Worm (Caenorhabditis elegans): Measurements from ENCODE around the gene F36H5.17.
"Not testable (repeated sequence)": the region's sequence is repeated elsewhere in the genome, so short reads cannot be mapped to it uniquely, and the experiment has no call there.

The F36H5.17 gene

ce11 chrII:1756072-1756471 lies at the start of gene F36H5.17:
Gene F36H5.17, minus strand, starts transcription at chrII:1756172.
- TF ChIP-seq klf-2 (GFP tag; conservative IDR thresholded peaks at IDR 0.05) (no peak), ztf-29 (GFP tag; IDR thresholded peaks at IDR 0.05) (no peak), cog-1 (tag; optimal IDR thresholded peaks at IDR 0.05) (no peak), ztf-23 (GFP tag; IDR thresholded peaks at IDR 0.05) (no peak), ref-1 (GFP tag; conservative IDR thresholded peaks at IDR 0.05) (no peak), T22C8.4 (GFP tag; IDR thresholded peaks at IDR 0.05) (no peak), flt-1 (GFP tag; IDR thresholded peaks at IDR 0.05) (no peak), tab-1 (GFP tag; IDR thresholded peaks at IDR 0.05) (no peak), med-1 (GFP tag; optimal IDR thresholded peaks at IDR 0.05; ENCODE audit: insufficient read depth) (no peak)

- TF ChIP-seq ztf-29 (GFP tag; IDR thresholded peaks at IDR 0.05) (no peak), cog-1 (tag; optimal IDR thresholded peaks at IDR 0.05) (no peak), klf-2 (GFP tag; conservative IDR thresholded peaks at IDR 0.05) (no peak), tab-1 (GFP tag; IDR thresholded peaks at IDR 0.05) (no peak), med-1 (GFP tag; optimal IDR thresholded peaks at IDR 0.05; ENCODE audit: insufficient read depth) (no peak), ztf-23 (GFP tag; IDR thresholded peaks at IDR 0.05) (no peak), flt-1 (GFP tag; IDR thresholded peaks at IDR 0.05) (no peak), T22C8.4 (GFP tag; IDR thresholded peaks at IDR 0.05) (no peak), ref-1 (GFP tag; conservative IDR thresholded peaks at IDR 0.05) (no peak)
These were observed 32.1 kb upstream of the F36H5.17 start, which contains the start of the genes C08F1.6 and fbxb-13 for ce11 chrII:1788087-1788486. Gene C08F1.6, minus strand, starts transcription at chrII:1788187. Gene fbxb-13, plus strand, starts transcription at chrII:1788277.

ce11 chrII:1787208-1787607 lies 31.2 kb upstream of the F36H5.17 start:
- TF ChIP-seq T22C8.4 (GFP tag; IDR thresholded peaks at IDR 0.05) (no peak), ztf-29 (GFP tag; IDR thresholded peaks at IDR 0.05) (no peak), klf-2 (GFP tag; conservative IDR thresholded peaks at IDR 0.05) (no peak), cog-1 (tag; optimal IDR thresholded peaks at IDR 0.05) (no peak), ref-1 (GFP tag; conservative IDR thresholded peaks at IDR 0.05) (no peak), tab-1 (GFP tag; IDR thresholded peaks at IDR 0.05) (no peak), flt-1 (GFP tag; IDR thresholded peaks at IDR 0.05) (no peak), ztf-23 (GFP tag; IDR thresholded peaks at IDR 0.05) (no peak), med-1 (GFP tag; optimal IDR thresholded peaks at IDR 0.05; ENCODE audit: insufficient read depth) (no peak)

- TF ChIP-seq ztf-29 (GFP tag; IDR thresholded peaks at IDR 0.05) (no peak), ztf-23 (GFP tag; IDR thresholded peaks at IDR 0.05) (no peak), klf-2 (GFP tag; conservative IDR thresholded peaks at IDR 0.05) (no peak), ref-1 (GFP tag; conservative IDR thresholded peaks at IDR 0.05) (no peak), flt-1 (GFP tag; IDR thresholded peaks at IDR 0.05) (no peak), cog-1 (tag; optimal IDR thresholded peaks at IDR 0.05) (no peak), med-1 (GFP tag; optimal IDR thresholded peaks at IDR 0.05; ENCODE audit: insufficient read depth) (no peak), T22C8.4 (GFP tag; IDR thresholded peaks at IDR 0.05) (no peak), tab-1 (GFP tag; IDR thresholded peaks at IDR 0.05) (no peak)
These were observed 30.2 kb upstream of the F36H5.17 start, which contains the start of gene C08F1.10 for ce11 chrII:1786209-1786608. Gene C08F1.10, minus strand, starts transcription at chrII:1786309.

- TF ChIP-seq med-1 (GFP tag; optimal IDR thresholded peaks at IDR 0.05; ENCODE audit: insufficient read depth) (no peak), ref-1 (GFP tag; conservative IDR thresholded peaks at IDR 0.05) (no peak), flt-1 (GFP tag; IDR thresholded peaks at IDR 0.05) (no peak), T22C8.4 (GFP tag; IDR thresholded peaks at IDR 0.05) (no peak), klf-2 (GFP tag; conservative IDR thresholded peaks at IDR 0.05) (no peak), ztf-23 (GFP tag; IDR thresholded peaks at IDR 0.05) (no peak)
These were observed 28.8 kb upstream of the F36H5.17 start, which contains the start of gene C08F1.11 for ce11 chrII:1784799-1785198. Gene C08F1.11, minus strand, starts transcription at chrII:1784899.

ce11 chrII:1782474-1782873 lies 26.5 kb upstream of the F36H5.17 start, which contains the start of gene math-4:
Gene math-4, minus strand, starts transcription at chrII:1782574.
- TF ChIP-seq flt-1 (GFP tag; IDR thresholded peaks at IDR 0.05) (no peak), cog-1 (tag; optimal IDR thresholded peaks at IDR 0.05) (no peak), ztf-29 (GFP tag; IDR thresholded peaks at IDR 0.05) (no peak), med-1 (GFP tag; optimal IDR thresholded peaks at IDR 0.05; ENCODE audit: insufficient read depth) (no peak), T22C8.4 (GFP tag; IDR thresholded peaks at IDR 0.05) (no peak), ref-1 (GFP tag; conservative IDR thresholded peaks at IDR 0.05) (no peak), tab-1 (GFP tag; IDR thresholded peaks at IDR 0.05) (no peak)

DNA sequence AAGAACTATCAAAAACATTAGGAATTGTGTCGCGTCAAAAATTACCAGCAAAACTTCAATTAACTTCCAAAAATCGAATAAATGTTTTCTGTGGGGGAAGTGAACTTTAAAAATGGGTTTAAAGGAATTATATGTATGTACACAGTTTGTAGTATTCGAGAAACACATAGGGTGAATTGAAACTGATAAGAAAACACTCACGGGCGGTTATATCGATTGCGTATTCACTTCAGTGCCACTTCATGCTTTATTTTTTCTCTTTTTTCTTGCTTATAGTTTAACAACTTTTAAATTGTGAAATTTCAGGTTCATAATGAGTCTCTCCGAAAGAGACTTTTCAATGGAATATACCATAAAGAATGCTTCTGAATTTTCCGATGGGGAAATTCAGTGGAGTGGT lies 19.3 kb upstream of the F36H5.17 start, which contains the start of gene F36H5.14:
TSS of gene F36H5.14 (plus strand) at position 301 of the 400 bp plus-strand sequence.
- not testable (repeated sequence) for TF ChIP-seq cog-1 (tag; optimal IDR thresholded peaks at IDR 0.05); flt-1 (GFP tag; IDR thresholded peaks at IDR 0.05); ztf-23 (GFP tag; IDR thresholded peaks at IDR 0.05)

ce11 chrII:1771785-1772184 lies 15.8 kb upstream of the F36H5.17 start, which contains the start of gene math-3:
Gene math-3, plus strand, starts transcription at chrII:1772085.
- TF ChIP-seq T22C8.4 (GFP tag; IDR thresholded peaks at IDR 0.05), result no peak

DNA sequence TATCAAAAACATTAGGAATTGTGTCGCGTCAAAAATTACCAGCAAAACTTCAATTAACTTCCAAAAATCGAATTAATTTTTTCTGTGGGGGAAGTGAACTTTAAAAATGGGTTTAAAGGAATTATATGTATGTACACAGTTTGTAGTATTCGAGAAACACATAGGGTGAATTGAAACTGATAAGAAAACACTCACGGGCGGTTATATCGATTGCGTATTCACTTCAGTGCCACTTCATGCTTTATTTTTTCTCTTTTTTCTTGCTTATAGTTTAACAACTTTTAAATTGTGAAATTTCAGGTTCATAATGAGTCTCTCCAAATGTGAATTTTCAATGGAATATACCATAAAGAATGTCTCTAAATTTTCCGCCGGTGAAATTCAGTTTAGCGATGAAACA lies 15.4 kb upstream of the F36H5.17 start, which contains the start of gene math-26:
TSS of gene math-26 (plus strand) at position 301 of the 400 bp plus-strand sequence.
- TF ChIP-seq ref-1 (GFP tag; conservative IDR thresholded peaks at IDR 0.05); T22C8.4 (GFP tag; IDR thresholded peaks at IDR 0.05); med-1 (GFP tag; optimal IDR thresholded peaks at IDR 0.05; ENCODE audit: insufficient read depth): not testable (repeated sequence)

DNA sequence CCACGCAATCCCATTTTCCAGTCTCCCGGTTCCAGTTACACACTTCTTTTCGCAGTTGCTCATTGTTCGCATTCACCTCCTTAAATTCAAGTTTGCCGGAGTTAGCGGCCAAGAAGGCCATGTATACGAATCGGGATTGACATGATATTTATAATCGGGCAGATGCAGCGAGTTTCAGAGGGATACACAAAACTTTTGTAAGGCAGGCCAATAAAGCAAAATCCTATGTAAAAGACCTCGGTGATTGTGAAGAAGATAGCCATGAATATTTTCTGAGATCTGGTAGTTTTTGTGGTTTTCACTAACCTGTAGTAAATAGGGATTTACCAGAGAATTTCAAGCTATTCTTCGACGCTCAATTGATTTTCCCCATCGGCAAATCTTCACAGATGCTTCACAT lies 10.7 kb upstream of the F36H5.17 start:
- TF ChIP-seq ref-1 (GFP tag; conservative IDR thresholded peaks at IDR 0.05) (no peak), flt-1 (GFP tag; IDR thresholded peaks at IDR 0.05) (no peak), ztf-23 (GFP tag; IDR thresholded peaks at IDR 0.05) (no peak), klf-2 (GFP tag; conservative IDR thresholded peaks at IDR 0.05) (no peak), ztf-29 (GFP tag; IDR thresholded peaks at IDR 0.05) (no peak), med-1 (GFP tag; optimal IDR thresholded peaks at IDR 0.05; ENCODE audit: insufficient read depth) (no peak), cog-1 (tag; optimal IDR thresholded peaks at IDR 0.05) (no peak), tab-1 (GFP tag; IDR thresholded peaks at IDR 0.05) (no peak)

Measured in whole organism, midembryonic.